Fruit fly (Drosophila melanogaster) whole organism, embryonic: ENCODE results near the gene CG5758.

Experiments used
- Bteb2 ChIP-seq: fragments of 200-800 bp; sonication (Bioruptor generic); optimal IDR thresholded peaks from 2 replicates; lab custom pipeline; 2016; ENCODE audit warnings: missing biosample characterization, missing genetic modification characterization
- CG10654 ChIP-seq: fragments of 200-800 bp; sonication (Bioruptor generic); optimal IDR thresholded peaks from 2 replicates; lab custom pipeline; 2016; ENCODE audit warnings: missing biosample characterization, missing genetic modification characterization
- CG11560 ChIP-seq: fragments of 200-800 bp; sonication (Bioruptor generic); IDR thresholded peaks from 3 replicates; pipeline ENCODE4 v1.3.6; 2022; ENCODE audit warnings: missing biosample characterization, missing genetic modification characterization
- CG11723 ChIP-seq: fragments of 200-800 bp; sonication (Bioruptor generic); optimal IDR thresholded peaks from 2 replicates; lab custom pipeline; 2017; ENCODE audit warnings: missing biosample characterization, mild to moderate bottlenecking, missing genetic modification characterization
- CG12104 ChIP-seq: fragments of 200-800 bp; sonication (Bioruptor generic); optimal IDR thresholded peaks from 3 replicates; lab custom pipeline; 2016; ENCODE audit warnings: missing biosample characterization, missing genetic modification characterization
- CG13424 ChIP-seq: fragments of 200-800 bp; sonication (Bioruptor generic); optimal IDR thresholded peaks from 2 replicates; lab custom pipeline; 2019; ENCODE audit warnings: missing biosample characterization, mild to moderate bottlenecking, missing genetic modification characterization, moderate library complexity
- CG13894 ChIP-seq: fragments of 200-800 bp; sonication (Bioruptor generic); optimal IDR thresholded peaks from 3 replicates; lab custom pipeline; 2018; ENCODE audit warnings: missing biosample characterization, mild to moderate bottlenecking, missing genetic modification characterization, moderate library complexity
- CG14710 ChIP-seq: fragments of 200-800 bp; sonication (Bioruptor generic); optimal IDR thresholded peaks from 3 replicates; lab custom pipeline; 2019; ENCODE audit warnings: missing biosample characterization, mild to moderate bottlenecking, missing genetic modification characterization, moderate library complexity
- CG16813 ChIP-seq: fragments of 200-800 bp; sonication (Bioruptor generic); IDR thresholded peaks from 3 replicates; pipeline ENCODE4 v1.3.6; 2022; ENCODE audit warnings: missing biosample characterization, missing genetic modification characterization; ENCODE audit not compliant: partially characterized antibody
- CG17361 ChIP-seq: fragments of 200-800 bp; sonication (Bioruptor generic); IDR thresholded peaks from 3 replicates; pipeline ENCODE4 v1.3.6; 2022; ENCODE audit warnings: missing biosample characterization, missing genetic modification characterization
- CG18764 ChIP-seq: fragments of 200-800 bp; sonication (Bioruptor generic); optimal IDR thresholded peaks from 3 replicates; lab custom pipeline; 2016; ENCODE audit warnings: missing biosample characterization, missing genetic modification characterization
- CG2889 ChIP-seq: fragments of 200-800 bp; sonication (Bioruptor generic); IDR thresholded peaks from 3 replicates; pipeline ENCODE4 v1.3.6; 2022; ENCODE audit warnings: missing biosample characterization, missing genetic modification characterization
- CG30403 ChIP-seq: fragments of 200-800 bp; sonication (Bioruptor generic); optimal IDR thresholded peaks from 3 replicates; lab custom pipeline; 2016; ENCODE audit warnings: missing biosample characterization, missing genetic modification characterization
- CG31388 ChIP-seq: fragments of 200-800 bp; sonication (Bioruptor generic); optimal IDR thresholded peaks from 2 replicates; lab custom pipeline; 2016; ENCODE audit warnings: missing biosample characterization, missing genetic modification characterization
- CG34376 ChIP-seq: fragments of 200-800 bp; sonication (Bioruptor generic); optimal IDR thresholded peaks from 2 replicates; lab custom pipeline; 2018; ENCODE audit warnings: missing biosample characterization, mild to moderate bottlenecking, missing genetic modification characterization
- CG6254 ChIP-seq: fragments of 200-800 bp; sonication (Bioruptor generic); optimal IDR thresholded peaks from 3 replicates; lab custom pipeline; 2017; ENCODE audit warnings: mild to moderate bottlenecking, missing biosample characterization, missing genetic modification reagents, missing genetic modification characterization
- CG8359 ChIP-seq: fragments of 200-800 bp; sonication (Bioruptor generic); optimal IDR thresholded peaks from 2 replicates; lab custom pipeline; 2017; ENCODE audit warnings: missing biosample characterization, mild to moderate bottlenecking, missing genetic modification characterization, borderline replicate concordance
- CG9932 ChIP-seq: fragments of 200-800 bp; sonication (Bioruptor generic); IDR thresholded peaks from 2 replicates; pipeline ENCODE4 v1.3.6; 2022; ENCODE audit warnings: missing biosample characterization, missing genetic modification characterization
- Deaf1 ChIP-seq: fragments of 200-800 bp; optimal IDR thresholded peaks from 3 replicates; lab custom pipeline; 2019; ENCODE audit warnings: missing biosample characterization, mild to moderate bottlenecking, missing genetic modification characterization, moderate library complexity
- Dfd ChIP-seq, 2 experiments: fragments of >200 bp; optimal IDR thresholded peaks; 2 replicates each; lab custom pipeline; 2017; ENCODE audit warnings: missing biosample characterization in 2 of 2, missing genetic modification characterization in 2 of 2
- Dip3 ChIP-seq: fragments of 200-800 bp; sonication (Bioruptor generic); optimal IDR thresholded peaks from 3 replicates; lab custom pipeline; 2016; ENCODE audit warnings: missing biosample characterization, missing genetic modification characterization
- Dref ChIP-seq: fragments of 200-800 bp; sonication (Bioruptor generic); IDR thresholded peaks from 2 replicates; pipeline ENCODE4 v1.3.6; 2022; ENCODE audit warnings: missing biosample characterization, missing genetic modification characterization
- ERR ChIP-seq: fragments of 200-800 bp; sonication (Bioruptor generic); optimal IDR thresholded peaks from 2 replicates; lab custom pipeline; 2016; ENCODE audit warnings: missing biosample characterization, missing genetic modification characterization
- HLH3B ChIP-seq: fragments of 200-800 bp; sonication (Bioruptor generic); IDR thresholded peaks from 2 replicates; pipeline ENCODE4 v1.3.6; 2022; ENCODE audit warnings: missing biosample characterization, missing genetic modification characterization
- Lhr ChIP-seq: fragments of 200-800 bp; sonication (Bioruptor generic); optimal IDR thresholded peaks from 3 replicates; lab custom pipeline; 2017; ENCODE audit warnings: mild to moderate bottlenecking, missing biosample characterization, missing genetic modification reagents, missing genetic modification characterization
- MBD-R2 ChIP-seq: fragments of 200-800 bp; sonication (Bioruptor generic); IDR thresholded peaks from 2 replicates; pipeline ENCODE4 v1.3.6; 2022; ENCODE audit warnings: missing biosample characterization, missing genetic modification characterization
- Mrtf ChIP-seq: fragments of 200-800 bp; sonication (Bioruptor generic); IDR thresholded peaks from 3 replicates; pipeline ENCODE4 v1.3.6; 2022; ENCODE audit warnings: missing biosample characterization, missing genetic modification characterization
- Neu2 ChIP-seq: fragments of 200-800 bp; sonication (Bioruptor generic); optimal IDR thresholded peaks from 3 replicates; lab custom pipeline; 2016; ENCODE audit warnings: missing biosample characterization, missing genetic modification characterization, borderline replicate concordance
- Nf-YA ChIP-seq: fragments of 200-800 bp; sonication (Bioruptor generic); IDR thresholded peaks from 2 replicates; pipeline ENCODE4 v1.3.6; 2022; ENCODE audit warnings: missing biosample characterization, missing genetic modification characterization
- PHDP ChIP-seq: fragments of 200-800 bp; sonication (Bioruptor generic); optimal IDR thresholded peaks from 3 replicates; lab custom pipeline; 2018; ENCODE audit warnings: missing biosample characterization, mild to moderate bottlenecking, missing genetic modification characterization, moderate library complexity
- Rx ChIP-seq: fragments of 200-800 bp; sonication (Bioruptor generic); IDR thresholded peaks from 2 replicates; pipeline ENCODE4 v1.3.6; 2022; ENCODE audit warnings: missing biosample characterization, missing genetic modification characterization
- Scr ChIP-seq: fragments of 200-800 bp; sonication (Bioruptor generic); IDR thresholded peaks from 2 replicates; pipeline ENCODE4 v1.3.6; 2022; ENCODE audit warnings: missing biosample characterization, missing genetic modification characterization; ENCODE audit not compliant: partially characterized antibody
- Side ChIP-seq: fragments of 200-800 bp; sonication (Bioruptor generic); optimal IDR thresholded peaks from 2 replicates; lab custom pipeline; 2016; ENCODE audit warnings: missing biosample characterization, missing genetic modification characterization
- Sry-δ ChIP-seq: fragments of 200-800 bp; sonication (Bioruptor generic); optimal IDR thresholded peaks from 2 replicates; lab custom pipeline; 2016; ENCODE audit warnings: missing biosample characterization, missing genetic modification characterization
- ab ChIP-seq: fragments of 200-800 bp; sonication (Bioruptor generic); optimal IDR thresholded peaks from 2 replicates; lab custom pipeline; 2016; ENCODE audit warnings: missing biosample characterization, missing genetic modification characterization
- cwo ChIP-seq: fragments of 200-800 bp; sonication (Bioruptor generic); optimal IDR thresholded peaks from 3 replicates; lab custom pipeline; 2017; ENCODE audit warnings: missing biosample characterization, missing genetic modification characterization, mild to moderate bottlenecking, moderate library complexity, missing genetic modification reagents
- da ChIP-seq: fragments of 200-800 bp; sonication (Bioruptor generic); optimal IDR thresholded peaks from 2 replicates; lab custom pipeline; 2016; ENCODE audit warnings: missing biosample characterization, missing genetic modification characterization
- emc ChIP-seq: fragments of 200-800 bp; sonication (Bioruptor generic); optimal IDR thresholded peaks from 2 replicates; lab custom pipeline; 2016; ENCODE audit warnings: missing biosample characterization, missing genetic modification characterization
- eve ChIP-seq, 2 experiments: fragments of >200 bp; optimal IDR thresholded peaks; 2 replicates each; lab custom pipeline; 2017; ENCODE audit warnings: missing biosample characterization in 2 of 2, missing genetic modification characterization in 2 of 2
- ewg ChIP-seq: fragments of 200-800 bp; sonication (Bioruptor generic); optimal IDR thresholded peaks from 3 replicates; lab custom pipeline; 2017; ENCODE audit warnings: mild to moderate bottlenecking, missing biosample characterization, missing genetic modification reagents, missing genetic modification characterization
- jigr1 ChIP-seq: fragments of 200-800 bp; sonication (Bioruptor generic); IDR thresholded peaks from 3 replicates; pipeline ENCODE4 v1.3.6; 2022; ENCODE audit warnings: missing biosample characterization, missing genetic modification characterization
- klu ChIP-seq: fragments of 200-800 bp; sonication (Bioruptor generic); IDR thresholded peaks from 2 replicates; pipeline ENCODE4 v1.3.6; 2022; ENCODE audit warnings: missing biosample characterization, missing genetic modification characterization
- lmd ChIP-seq: fragments of 200-800 bp; sonication (Bioruptor generic); IDR thresholded peaks from 2 replicates; pipeline ENCODE4 v1.3.6; 2022; ENCODE audit warnings: missing biosample characterization, missing genetic modification characterization
- lov ChIP-seq, 2 experiments: fragments of 200-800 bp in 1 of 2; fragments of >200 bp in 1 of 2; sonication (Bioruptor generic) in 1 of 2; IDR thresholded peaks in 1 of 2; optimal IDR thresholded peaks in 1 of 2; 2 replicates in 1 of 2; 3 replicates in 1 of 2; pipeline versions ENCODE4 v1.3.6 to Lab custom; 2017 to 2022; ENCODE audit warnings: missing biosample characterization in 1 of 2, missing genetic modification characterization in 1 of 2
- nerfin-1 ChIP-seq: fragments of 200-800 bp; sonication (Bioruptor generic); optimal IDR thresholded peaks from 3 replicates; lab custom pipeline; 2019; ENCODE audit warnings: missing biosample characterization, mild to moderate bottlenecking, missing genetic modification characterization, moderate library complexity
- pho ChIP-seq: fragments of 200-800 bp; sonication (Bioruptor generic); optimal IDR thresholded peaks from 2 replicates; lab custom pipeline; 2016; ENCODE audit warnings: missing biosample characterization, missing genetic modification characterization
- repo ChIP-seq: fragments of 200-800 bp; sonication (Bioruptor generic); optimal IDR thresholded peaks from 2 replicates; lab custom pipeline; 2016; ENCODE audit warnings: missing biosample characterization, missing genetic modification characterization
- row ChIP-seq: fragments of 200-800 bp; sonication (Bioruptor generic); IDR thresholded peaks from 3 replicates; pipeline ENCODE4 v1.3.6; 2022; ENCODE audit warnings: missing biosample characterization, missing genetic modification characterization
- sd ChIP-seq: fragments of 200-800 bp; sonication (Bioruptor generic); optimal IDR thresholded peaks from 3 replicates; lab custom pipeline; 2018; ENCODE audit warnings: missing biosample characterization, mild to moderate bottlenecking, missing genetic modification characterization, moderate library complexity
- ssp ChIP-seq: fragments of 200-800 bp; sonication (Bioruptor generic); IDR thresholded peaks from 2 replicates; pipeline ENCODE4 v1.3.6; 2022; ENCODE audit warnings: missing biosample characterization, missing genetic modification characterization
- wor ChIP-seq: fragments of 200-800 bp; sonication (Bioruptor generic); IDR thresholded peaks from 2 replicates; pipeline ENCODE4 v1.3.6; 2022; ENCODE audit warnings: missing biosample characterization, missing genetic modification characterization

CG5758 gene

dm6 chr2L:18145253-18145652 lies 25.5 kb downstream of the CG5758 start (continued):
- TF ChIP-seq ewg (GFP tag; lab: Kevin White, UChicago) (peak; percentile 64), Bteb2 (GFP tag; lab: Kevin White, UChicago) (peak; percentile 65), da (GFP tag; lab: Kevin White, UChicago) (peak; percentile 29), CG16813 (GFP tag; lab: Robert Waterston, UW) (no peak), eve (GFP tag; optimal IDR thresholded peaks at IDR 0.05; lab: Kevin White, UChicago) (peak in 1 of 2 experiments; percentile 82), HLH3B (GFP tag; lab: Robert Waterston, UW) (peak; percentile 69), lmd (GFP tag; lab: Robert Waterston, UW) (peak; percentile 86), pho (GFP tag; lab: Kevin White, UChicago) (peak; percentile 84), CG13894 (tag; lab: Kevin White, UChicago) (peak; percentile 43), Dfd (GFP tag; optimal IDR thresholded peaks at IDR 0.05; lab: Kevin White, UChicago) (no peak), Dref (GFP tag; lab: Robert Waterston, UW) (no peak), CG2889 (GFP tag; lab: Robert Waterston, UW) (peak; percentile 71; the same call in 2 of the 3 replicates), Deaf1 (tag; lab: Kevin White, UChicago) (peak; percentile 35), ssp (peak; percentile 66), sd (tag; lab: Kevin White, UChicago) (peak; percentile 25), CG17361 (GFP tag; lab: Robert Waterston, UW) (peak; percentile 87), ERR (GFP tag; lab: Kevin White, UChicago) (peak; percentile 60), Sry-δ (peak; percentile 50), Scr (no peak), jigr1 (GFP tag; lab: Robert Waterston, UW) (no peak), PHDP (tag; lab: Kevin White, UChicago) (peak; percentile 70), Side (GFP tag; lab: Kevin White, UChicago) (peak; percentile 84), nerfin-1 (tag; lab: Kevin White, UChicago) (peak; percentile 71), CG14710 (tag; lab: Kevin White, UChicago) (peak; percentile 89), cwo (GFP tag; lab: Kevin White, UChicago) (no peak), Dip3 (GFP tag; lab: Kevin White, UChicago) (peak; percentile 73), CG12104 (GFP tag; lab: Kevin White, UChicago) (peak; percentile 71), CG13424 (peak; percentile 71), Neu2 (peak; percentile 73), CG34376 (GFP tag; lab: Kevin White, UChicago) (no peak), CG6254 (GFP tag; lab: Kevin White, UChicago) (peak; percentile 75), CG31388 (GFP tag; lab: Kevin White, UChicago) (peak; percentile 67), CG18764 (GFP tag; lab: Kevin White, UChicago) (peak; percentile 79), klu (peak; percentile 63), repo (GFP tag; lab: Kevin White, UChicago) (peak; percentile 83), CG8359 (peak; percentile 71), ab (GFP tag; lab: Kevin White, UChicago) (peak; percentile 69), Lhr (GFP tag; lab: Kevin White, UChicago) (peak; percentile 56), emc (GFP tag; lab: Kevin White, UChicago) (peak; percentile 58), wor (GFP tag; lab: Robert Waterston, UW) (peak; percentile 66), CG9932 (GFP tag; lab: Robert Waterston, UW) (peak; percentile 50; the same call in 1 of the 2 replicates), Mrtf (peak; percentile 70; the same call in 2 of the 3 replicates), CG11560 (peak; percentile 62; the same call in 2 of the 3 replicates), lov (optimal IDR thresholded peaks at IDR 0.05; lab: Kevin White, UChicago) (no peak), lov (GFP tag; IDR thresholded peaks at IDR 0.05; lab: Robert Waterston, UW) (peak; percentile 88), Nf-YA (0 out of 2 replicates have a peak, but pooled peaks have one; percentile 46), row (GFP tag; lab: Robert Waterston, UW) (peak; percentile 87), CG11723 (GFP tag; lab: Kevin White, UChicago) (peak; percentile 57), MBD-R2 (peak; percentile 60), CG30403 (GFP tag; lab: Kevin White, UChicago) (peak; percentile 87), CG10654 (peak; percentile 86), Rx (GFP tag; lab: Robert Waterston, UW) (peak; percentile 79)
